Worm (Caenorhabditis elegans): ENCODE results near the gene tag-209.

DNA sequence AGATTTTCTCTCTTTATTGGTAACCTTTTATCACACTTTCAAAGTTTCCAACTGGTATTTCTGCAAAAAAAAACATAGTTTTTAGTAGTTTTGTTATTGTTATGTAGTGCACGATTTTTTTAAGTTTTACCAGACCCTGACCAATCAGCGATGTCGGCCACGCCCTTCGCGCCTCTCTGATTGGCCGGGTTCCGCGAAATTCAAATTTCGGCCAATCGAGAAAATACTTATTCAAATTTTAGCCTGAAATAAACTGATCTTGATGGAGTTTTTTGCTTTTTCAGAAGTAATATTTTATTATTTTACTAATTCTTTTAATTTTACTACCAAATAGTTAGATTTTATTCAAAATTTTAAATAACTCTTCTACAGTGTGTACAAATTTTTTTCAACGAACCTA is 17.8 kb downstream of the tag-209 start:
- TF ChIP-seq aha-1 (tag; optimal IDR thresholded peaks at IDR 0.05) = no peak
- TF ChIP-seq blmp-1 (tag; optimal IDR thresholded peaks at IDR 0.05) = no peak
- TF ChIP-seq xbp-1 (tag; optimal IDR thresholded peaks at IDR 0.05) = no peak
- TF ChIP-seq fos-1 (tag; optimal IDR thresholded peaks at IDR 0.05) = no peak
- TF ChIP-seq mep-1 (tag; optimal IDR thresholded peaks at IDR 0.05) = no peak
- no peak for TF ChIP-seq pag-3 (tag; optimal IDR thresholded peaks at IDR 0.05; ENCODE audit: borderline replicate concordance, insufficient read depth)
- no peak for TF ChIP-seq nhr-90 (tag; optimal IDR thresholded peaks at IDR 0.05; ENCODE audit: poor library complexity)
- TF ChIP-seq sox-4 (tag; optimal IDR thresholded peaks at IDR 0.05) = no peak
- no peak for TF ChIP-seq lir-3 (tag; optimal IDR thresholded peaks at IDR 0.05; ENCODE audit: poor library complexity)
- TF ChIP-seq elt-2 (tag; optimal IDR thresholded peaks at IDR 0.05) = no peak
- no peak for TF ChIP-seq nhr-71 (tag; optimal IDR thresholded peaks at IDR 0.05)
- TF ChIP-seq fkh-4 (tag; optimal IDR thresholded peaks at IDR 0.05; ENCODE audit: borderline replicate concordance) = no peak
- no peak for TF ChIP-seq nhr-11 (tag; optimal IDR thresholded peaks at IDR 0.05)
- TF ChIP-seq aly-2 (tag; optimal IDR thresholded peaks at IDR 0.05) = no peak

All from whole organism, L1 larva.